Worm (Caenorhabditis elegans) whole organism, mixed stage, embryonic: ENCODE measurements around the gene ule-3.

Experiments
- M03D4.4 ChIP-seq: sonication (generic microtip); optimal IDR thresholded peaks from 2 replicates; lab custom pipeline; 2017; ENCODE audit warnings: mild to moderate bottlenecking, missing genetic modification characterization, missing compliant biosample characterization
- bed-3 ChIP-seq: fragments of 200-800 bp; sonication (Bioruptor generic); optimal IDR thresholded peaks from 3 replicates; lab custom pipeline; 2018; ENCODE audit warnings: mild to moderate bottlenecking, missing genetic modification characterization, moderate library complexity, missing compliant biosample characterization
- blmp-1 ChIP-seq: fragments of 150-350 bp; optimal IDR thresholded peaks from 2 replicates; lab custom pipeline; 2014; ENCODE audit warnings: missing biosample characterization, missing genetic modification characterization
- ceh-39 ChIP-seq: fragments of 150-350 bp; optimal IDR thresholded peaks from 2 replicates; lab custom pipeline; 2014; ENCODE audit warnings: missing biosample characterization, missing genetic modification characterization
- ceh-43 ChIP-seq: fragments of 200-800 bp; sonication (Bioruptor generic); optimal IDR thresholded peaks from 2 replicates; lab custom pipeline; 2018; ENCODE audit warnings: mild to moderate bottlenecking, missing genetic modification characterization, moderate library complexity, missing compliant biosample characterization
- ceh-83 ChIP-seq: fragments of 200-800 bp; sonication (Bioruptor generic); optimal IDR thresholded peaks from 2 replicates; lab custom pipeline; 2018; ENCODE audit warnings: mild to moderate bottlenecking, missing genetic modification characterization, missing compliant biosample characterization
- ces-1 ChIP-seq: fragments of 150-350 bp; optimal IDR thresholded peaks from 2 replicates; lab custom pipeline; 2014; ENCODE audit warnings: missing biosample characterization, missing genetic modification reagents, missing genetic modification characterization
- cnd-1 ChIP-seq: fragments of 200-800 bp; sonication (Bioruptor generic); optimal IDR thresholded peaks from 2 replicates; lab custom pipeline; 2018; ENCODE audit warnings: mild to moderate bottlenecking, missing genetic modification characterization, missing compliant biosample characterization
- drap-1 ChIP-seq: fragments of 200-800 bp; sonication (Bioruptor generic); optimal IDR thresholded peaks from 3 replicates; lab custom pipeline; 2018; ENCODE audit warnings: mild to moderate bottlenecking, missing genetic modification characterization, missing compliant biosample characterization
- elt-1 ChIP-seq: sonication (generic microtip); optimal IDR thresholded peaks from 2 replicates; lab custom pipeline; 2017; ENCODE audit warnings: missing genetic modification characterization, mild to moderate bottlenecking, missing compliant biosample characterization, antibody characterized with exemption, moderate library complexity, borderline replicate concordance; ENCODE audit not compliant: insufficient read depth
- elt-3 ChIP-seq: fragments of 150-350 bp; optimal IDR thresholded peaks from 2 replicates; lab custom pipeline; 2014; ENCODE audit warnings: missing biosample characterization, missing genetic modification characterization
- flh-1 ChIP-seq: fragments of 200-800 bp; sonication (Bioruptor generic); optimal IDR thresholded peaks from 2 replicates; lab custom pipeline; 2018; ENCODE audit warnings: mild to moderate bottlenecking, missing genetic modification characterization, moderate library complexity, missing compliant biosample characterization
- ham-2 ChIP-seq: fragments of 200-800 bp; sonication (Bioruptor generic); optimal IDR thresholded peaks from 2 replicates; lab custom pipeline; 2018; ENCODE audit warnings: mild to moderate bottlenecking, missing genetic modification characterization, missing compliant biosample characterization
- hlh-1 ChIP-seq: fragments of 150-350 bp; optimal IDR thresholded peaks from 2 replicates; lab custom pipeline; 2014; ENCODE audit warnings: missing biosample characterization, missing genetic modification reagents, missing genetic modification characterization
- lin-13 ChIP-seq: fragments of 150-350 bp; optimal IDR thresholded peaks from 2 replicates; lab custom pipeline; 2014; ENCODE audit warnings: missing biosample characterization, missing genetic modification characterization
- lin-32 ChIP-seq: fragments of 200-800 bp; sonication (Bioruptor generic); optimal IDR thresholded peaks from 2 replicates; lab custom pipeline; 2018; ENCODE audit warnings: mild to moderate bottlenecking, missing genetic modification characterization, missing compliant biosample characterization
- lsy-2 ChIP-seq: fragments of 150-350 bp; optimal IDR thresholded peaks from 2 replicates; lab custom pipeline; 2014; ENCODE audit warnings: missing biosample characterization, missing genetic modification characterization
- mab-5 ChIP-seq: fragments of 150-350 bp; optimal IDR thresholded peaks from 2 replicates; lab custom pipeline; 2014; ENCODE audit warnings: missing biosample characterization, missing genetic modification characterization
- mep-1 ChIP-seq: fragments of 150-350 bp; optimal IDR thresholded peaks from 2 replicates; lab custom pipeline; 2017; ENCODE audit warnings: missing biosample characterization, missing genetic modification reagents, missing genetic modification characterization, inconsistent platforms
- mls-2 ChIP-seq: sonication (generic microtip); optimal IDR thresholded peaks from 2 replicates; lab custom pipeline; 2016; ENCODE audit warnings: mild to moderate bottlenecking, missing genetic modification characterization, moderate library complexity, missing compliant biosample characterization
- nhr-2 ChIP-seq: fragments of 150-350 bp; optimal IDR thresholded peaks from 2 replicates; lab custom pipeline; 2014; ENCODE audit warnings: missing biosample characterization, missing genetic modification characterization
- nhr-28 ChIP-seq: fragments of 150-350 bp; optimal IDR thresholded peaks from 2 replicates; lab custom pipeline; 2014; ENCODE audit warnings: missing biosample characterization, missing genetic modification characterization
- nhr-76 ChIP-seq: sonication (generic microtip); optimal IDR thresholded peaks from 2 replicates; lab custom pipeline; 2017; ENCODE audit warnings: missing biosample characterization, missing genetic modification characterization
- sem-2 ChIP-seq: fragments of 200-800 bp; sonication (Bioruptor generic); optimal IDR thresholded peaks from 2 replicates; lab custom pipeline; 2018; ENCODE audit warnings: mild to moderate bottlenecking, missing genetic modification characterization, missing compliant biosample characterization
- snpc-4 ChIP-seq: fragments of 150-350 bp; optimal IDR thresholded peaks from 2 replicates; lab custom pipeline; 2014; ENCODE audit warnings: missing biosample characterization, missing genetic modification characterization
- sptf-1 ChIP-seq: sonication (generic microtip); optimal IDR thresholded peaks from 2 replicates; lab custom pipeline; 2017; ENCODE audit warnings: mild to moderate bottlenecking, missing genetic modification characterization, moderate library complexity, missing compliant biosample characterization
- tbx-8 ChIP-seq: fragments of 200-800 bp; sonication (Bioruptor generic); optimal IDR thresholded peaks from 2 replicates; lab custom pipeline; 2018; ENCODE audit warnings: mild to moderate bottlenecking, missing genetic modification characterization, moderate library complexity, missing compliant biosample characterization
- unc-120 ChIP-seq: sonication (generic microtip); optimal IDR thresholded peaks from 2 replicates; lab custom pipeline; 2017; ENCODE audit warnings: missing genetic modification characterization, missing compliant biosample characterization; ENCODE audit not compliant: poor library complexity, severe bottlenecking
- unc-39 ChIP-seq: fragments of 150-350 bp; optimal IDR thresholded peaks from 2 replicates; lab custom pipeline; 2014; ENCODE audit warnings: missing biosample characterization, missing genetic modification characterization
- unc-62 ChIP-seq: fragments of 150-350 bp; optimal IDR thresholded peaks from 2 replicates; lab custom pipeline; 2014; ENCODE audit warnings: missing biosample characterization, missing genetic modification reagents, missing genetic modification characterization

Gene ule-3

ce11 chrV:10814333-10814732 lies 20.7 kb downstream of the ule-3 start:
- no peak for TF ChIP-seq mep-1
- TF ChIP-seq nhr-2: no peak
- TF ChIP-seq hlh-1 (tag; lab: Kevin White, UChicago): no peak
- TF ChIP-seq mls-2: no peak
- no peak for TF ChIP-seq M03D4.4 (tag; lab: Kevin White, UChicago)
- TF ChIP-seq unc-120 (tag; lab: Kevin White, UChicago): no peak
- no peak for TF ChIP-seq lin-32
- TF ChIP-seq unc-62 (GFP tag; lab: Kevin White, UChicago): no peak
- TF ChIP-seq tbx-8 (GFP tag; lab: Kevin White, UChicago): no peak
- TF ChIP-seq elt-3 (tag; lab: Kevin White, UChicago): no peak
- no peak for TF ChIP-seq ham-2
- TF ChIP-seq nhr-28: no peak

ce11 chrV:10816831-10817230 lies 23.2 kb downstream of the ule-3 start:
- TF ChIP-seq ces-1 (GFP tag; lab: Kevin White, UChicago) (peak; percentile 88), sptf-1 (tag; lab: Kevin White, UChicago) (no peak)

- no peak for TF ChIP-seq nhr-28
- no peak for TF ChIP-seq lin-32
- TF ChIP-seq ces-1 (GFP tag; lab: Kevin White, UChicago): peak; percentile 94
- TF ChIP-seq lsy-2: no peak
- TF ChIP-seq cnd-1 (tag; lab: Kevin White, UChicago): no peak
- no peak for TF ChIP-seq flh-1 (GFP tag; lab: Kevin White, UChicago)
- no peak for TF ChIP-seq mab-5 (tag; lab: Kevin White, UChicago)
- TF ChIP-seq ceh-43 (GFP tag; lab: Kevin White, UChicago): no peak
Measured at ce11 chrV:10818498-10818897, 24.9 kb downstream of the ule-3 start.

ce11 chrV:10824711-10825110 lies 31.1 kb downstream of the ule-3 start, which contains the start of gene nrx-1:
nrx-1 (plus strand) TSS chrV:10825011.
- TF ChIP-seq tbx-8 (GFP tag; lab: Kevin White, UChicago): no peak
- no peak for TF ChIP-seq unc-39 (tag; lab: Kevin White, UChicago)
- no peak for TF ChIP-seq drap-1 (GFP tag; lab: Kevin White, UChicago)
- TF ChIP-seq sem-2 (GFP tag; lab: Kevin White, UChicago): no peak
- no peak for TF ChIP-seq cnd-1 (tag; lab: Kevin White, UChicago)
- no peak for TF ChIP-seq lin-13 (tag; lab: Kevin White, UChicago)
- TF ChIP-seq bed-3 (GFP tag; lab: Kevin White, UChicago): no peak
- no peak for TF ChIP-seq ceh-43 (GFP tag; lab: Kevin White, UChicago)
- TF ChIP-seq lin-32: no peak
- no peak for TF ChIP-seq nhr-2

ce11 chrV:10832862-10833261 lies 39.3 kb downstream of the ule-3 start:
- TF ChIP-seq lsy-2 (no peak), nhr-2 (no peak), ceh-43 (GFP tag; lab: Kevin White, UChicago) (no peak), hlh-1 (tag; lab: Kevin White, UChicago) (no peak), ham-2 (no peak), mls-2 (no peak), sem-2 (GFP tag; lab: Kevin White, UChicago) (no peak), sptf-1 (tag; lab: Kevin White, UChicago) (no peak), lin-32 (no peak), mep-1 (no peak), unc-39 (tag; lab: Kevin White, UChicago) (no peak), blmp-1 (no peak), elt-1 (tag; lab: Kevin White, UChicago) (no peak), nhr-76 (tag; lab: Kevin White, UChicago) (no peak), nhr-28 (no peak), ceh-39 (tag; lab: Kevin White, UChicago) (no peak), mab-5 (tag; lab: Kevin White, UChicago) (no peak), snpc-4 (tag; lab: Kevin White, UChicago) (no peak), ceh-83 (GFP tag; lab: Kevin White, UChicago) (no peak)
